Fruit fly (Drosophila melanogaster) whole organism, prepupa: ENCODE results near the gene bun.

Source experiments
- Blimp-1 ChIP-seq: fragments of 200-800 bp; sonication (Bioruptor generic); optimal IDR thresholded peaks from 3 replicates; lab custom pipeline; 2017; ENCODE audit warnings: missing biosample characterization, missing genetic modification characterization, mild to moderate bottlenecking, moderate library complexity, missing genetic modification reagents
- CG10631 ChIP-seq: fragments of 200-800 bp; sonication (Bioruptor generic); optimal IDR thresholded peaks from 2 replicates; lab custom pipeline; 2016; ENCODE audit warnings: missing biosample characterization, missing genetic modification characterization
- CG10669 ChIP-seq: fragments of 200-800 bp; sonication (Bioruptor generic); optimal IDR thresholded peaks from 3 replicates; lab custom pipeline; 2018; ENCODE audit warnings: missing biosample characterization, mild to moderate bottlenecking, missing genetic modification characterization, moderate library complexity
- CG11294 ChIP-seq: fragments of 200-800 bp; sonication (Bioruptor generic); IDR thresholded peaks from 2 replicates; pipeline ENCODE4 v1.3.6; 2022; ENCODE audit warnings: missing biosample characterization, missing genetic modification characterization
- CG11762 ChIP-seq: fragments of 200-800 bp; sonication (Bioruptor generic); optimal IDR thresholded peaks from 3 replicates; lab custom pipeline; 2016; ENCODE audit warnings: missing biosample characterization, missing genetic modification characterization; ENCODE audit not compliant: insufficient read depth
- CG11902 ChIP-seq: fragments of 200-800 bp; sonication (Bioruptor generic); optimal IDR thresholded peaks from 3 replicates; lab custom pipeline; 2016; ENCODE audit warnings: missing biosample characterization, missing genetic modification characterization
- CG15336 ChIP-seq: fragments of 200-800 bp; sonication (Bioruptor generic); IDR thresholded peaks from 2 replicates; pipeline ENCODE4 v1.3.6; 2022; ENCODE audit warnings: missing biosample characterization, missing genetic modification characterization
- CG1621 ChIP-seq: fragments of 200-800 bp; sonication (Bioruptor generic); optimal IDR thresholded peaks from 3 replicates; lab custom pipeline; 2018; ENCODE audit warnings: missing biosample characterization, mild to moderate bottlenecking, missing genetic modification characterization
- CG31627 ChIP-seq: fragments of 200-800 bp; sonication (Bioruptor generic); optimal IDR thresholded peaks from 3 replicates; lab custom pipeline; 2016; ENCODE audit warnings: missing biosample characterization, missing genetic modification characterization
- CG32006 ChIP-seq: fragments of 200-800 bp; sonication (Bioruptor generic); optimal IDR thresholded peaks from 3 replicates; lab custom pipeline; 2017; ENCODE audit warnings: missing biosample characterization, mild to moderate bottlenecking, missing genetic modification characterization
- CG34406 ChIP-seq: fragments of 200-800 bp; sonication (Bioruptor generic); optimal IDR thresholded peaks from 3 replicates; lab custom pipeline; 2016; ENCODE audit warnings: missing biosample characterization, missing genetic modification characterization
- CG4318 ChIP-seq: fragments of 200-800 bp; sonication (Bioruptor generic); optimal IDR thresholded peaks from 3 replicates; lab custom pipeline; 2017; ENCODE audit warnings: missing biosample characterization, mild to moderate bottlenecking, missing genetic modification characterization
- CG6276 ChIP-seq: fragments of 200-800 bp; sonication (Bioruptor generic); optimal IDR thresholded peaks from 2 replicates; lab custom pipeline; 2017; ENCODE audit warnings: missing biosample characterization, mild to moderate bottlenecking, missing genetic modification characterization
- CG6792 ChIP-seq: fragments of 200-800 bp; sonication (Bioruptor generic); optimal IDR thresholded peaks from 3 replicates; lab custom pipeline; 2016; ENCODE audit warnings: missing biosample characterization, missing genetic modification characterization
- CG8632 ChIP-seq: fragments of 200-800 bp; sonication (Bioruptor generic); optimal IDR thresholded peaks from 3 replicates; lab custom pipeline; 2016; ENCODE audit warnings: missing biosample characterization, missing genetic modification characterization
- CG9139 ChIP-seq: fragments of 200-800 bp; sonication (Bioruptor generic); optimal IDR thresholded peaks from 3 replicates; lab custom pipeline; 2017; ENCODE audit warnings: missing biosample characterization, mild to moderate bottlenecking, missing genetic modification characterization
- Eip78C ChIP-seq: fragments of 200-800 bp; sonication (Bioruptor generic); peaks from one replicate; lab custom pipeline; 2016; ENCODE audit warnings: missing biosample characterization, missing genetic modification characterization
- Eip93F ChIP-seq: fragments of 200-800 bp; sonication (Bioruptor generic); optimal IDR thresholded peaks from 2 replicates; lab custom pipeline; 2016; ENCODE audit warnings: missing biosample characterization, mild to moderate bottlenecking, missing genetic modification characterization
- Ets21C ChIP-seq: fragments of 200-800 bp; sonication (Bioruptor generic); optimal IDR thresholded peaks from 3 replicates; lab custom pipeline; 2016; ENCODE audit warnings: missing biosample characterization, missing genetic modification characterization
- Ets96B ChIP-seq: fragments of 200-800 bp; optimal IDR thresholded peaks from 2 replicates; lab custom pipeline; 2019; ENCODE audit warnings: missing biosample characterization, mild to moderate bottlenecking, missing genetic modification characterization, moderate library complexity
- Hr38 ChIP-seq: sonication (Bioruptor generic); optimal IDR thresholded peaks from 2 replicates; lab custom pipeline; 2016; ENCODE audit warnings: missing biosample characterization, missing genetic modification characterization
- Hr39 ChIP-seq: fragments of 200-800 bp; sonication (Bioruptor generic); optimal IDR thresholded peaks from 2 replicates; lab custom pipeline; 2016; ENCODE audit warnings: missing biosample characterization, missing genetic modification characterization
- Hr4 ChIP-seq: fragments of 200-800 bp; sonication (Bioruptor generic); optimal IDR thresholded peaks from 3 replicates; lab custom pipeline; 2016; ENCODE audit warnings: missing biosample characterization, missing genetic modification characterization
- Lpt ChIP-seq: fragments of 200-800 bp; sonication (Bioruptor generic); optimal IDR thresholded peaks from 3 replicates; lab custom pipeline; 2016; ENCODE audit warnings: missing biosample characterization, missing genetic modification characterization
- Met ChIP-seq: fragments of 200-800 bp; sonication (Bioruptor generic); optimal IDR thresholded peaks from 3 replicates; lab custom pipeline; 2016; ENCODE audit warnings: missing biosample characterization, missing genetic modification characterization
- OdsH ChIP-seq: fragments of 200-800 bp; sonication (Bioruptor generic); optimal IDR thresholded peaks from 3 replicates; lab custom pipeline; 2016; ENCODE audit warnings: missing biosample characterization, missing genetic modification characterization
- Smox ChIP-seq: fragments of 200-800 bp; sonication (Bioruptor generic); optimal IDR thresholded peaks from 3 replicates; lab custom pipeline; 2016; ENCODE audit warnings: missing biosample characterization, missing genetic modification characterization
- Sox102F ChIP-seq: fragments of 200-800 bp; sonication (Bioruptor generic); optimal IDR thresholded peaks from 2 replicates; lab custom pipeline; 2016; ENCODE audit warnings: missing biosample characterization, mild to moderate bottlenecking, missing genetic modification characterization
- Sox15 ChIP-seq: fragments of 200-800 bp; sonication (Bioruptor generic); optimal IDR thresholded peaks from 3 replicates; lab custom pipeline; 2016; ENCODE audit warnings: missing biosample characterization, missing genetic modification characterization
- achi ChIP-seq: fragments of 200-800 bp; sonication (Bioruptor generic); optimal IDR thresholded peaks from 3 replicates; lab custom pipeline; 2016; ENCODE audit warnings: missing biosample characterization, missing genetic modification characterization
- acj6 ChIP-seq: fragments of 200-800 bp; sonication (Bioruptor generic); optimal IDR thresholded peaks from 3 replicates; lab custom pipeline; 2016; ENCODE audit warnings: missing biosample characterization, missing genetic modification characterization
- cyc ChIP-seq: fragments of 200-800 bp; sonication (Bioruptor generic); optimal IDR thresholded peaks from 3 replicates; lab custom pipeline; 2016; ENCODE audit warnings: missing biosample characterization, missing genetic modification characterization
- dac ChIP-seq: fragments of 200-800 bp; sonication (Bioruptor generic); optimal IDR thresholded peaks from 2 replicates; lab custom pipeline; 2017; ENCODE audit warnings: missing biosample characterization, mild to moderate bottlenecking, missing genetic modification characterization
- eg ChIP-seq: fragments of 200-800 bp; sonication (Bioruptor generic); IDR thresholded peaks from 3 replicates; pipeline ENCODE4 v1.3.6; 2022; ENCODE audit warnings: missing biosample characterization, missing genetic modification characterization
- esn ChIP-seq: fragments of 200-800 bp; sonication (Bioruptor generic); optimal IDR thresholded peaks from 2 replicates; lab custom pipeline; 2016; ENCODE audit warnings: missing biosample characterization, mild to moderate bottlenecking, missing genetic modification characterization, moderate library complexity
- fd59A ChIP-seq: fragments of 200-800 bp; sonication (Bioruptor generic); optimal IDR thresholded peaks from 2 replicates; lab custom pipeline; 2017; ENCODE audit warnings: missing biosample characterization, mild to moderate bottlenecking, missing genetic modification characterization, missing genetic modification reagents
- fkh ChIP-seq: fragments of 200-800 bp; sonication (Bioruptor generic); optimal IDR thresholded peaks from 3 replicates; lab custom pipeline; 2017; ENCODE audit warnings: missing biosample characterization, mild to moderate bottlenecking, missing genetic modification characterization, moderate library complexity
- lz ChIP-seq: fragments of 200-800 bp; sonication (Bioruptor generic); optimal IDR thresholded peaks from 3 replicates; lab custom pipeline; 2016; ENCODE audit warnings: missing biosample characterization, missing genetic modification characterization
- pdm3 ChIP-seq: fragments of 200-800 bp; sonication (Bioruptor generic); optimal IDR thresholded peaks from 3 replicates; lab custom pipeline; 2016; ENCODE audit warnings: missing biosample characterization, missing genetic modification characterization
- spab ChIP-seq: fragments of 200-800 bp; sonication (Bioruptor generic); optimal IDR thresholded peaks from 2 replicates; lab custom pipeline; 2017; ENCODE audit warnings: missing biosample characterization, mild to moderate bottlenecking, missing genetic modification characterization, missing genetic modification reagents
- ss ChIP-seq, 2 experiments: fragments of 200-800 bp; sonication (Bioruptor generic); optimal IDR thresholded peaks; 2 replicates in 1 of 2; 3 replicates in 1 of 2; lab custom pipeline; 2017 to 2018; ENCODE audit warnings: mild to moderate bottlenecking in 2 of 2, missing biosample characterization in 2 of 2, missing genetic modification characterization in 2 of 2, moderate library complexity in 1 of 2
- svp ChIP-seq: fragments of 200-800 bp; sonication (Bioruptor generic); peaks from one replicate; lab custom pipeline; 2016; ENCODE audit warnings: missing biosample characterization, missing genetic modification characterization
- topi ChIP-seq: fragments of 200-800 bp; sonication (Bioruptor generic); optimal IDR thresholded peaks from 3 replicates; lab custom pipeline; 2016; ENCODE audit warnings: missing biosample characterization, missing genetic modification characterization
- vri ChIP-seq: fragments of 200-800 bp; sonication (Bioruptor generic); optimal IDR thresholded peaks from 3 replicates; lab custom pipeline; 2016; ENCODE audit warnings: missing biosample characterization, mild to moderate bottlenecking, missing genetic modification characterization

The bun gene

DNA sequence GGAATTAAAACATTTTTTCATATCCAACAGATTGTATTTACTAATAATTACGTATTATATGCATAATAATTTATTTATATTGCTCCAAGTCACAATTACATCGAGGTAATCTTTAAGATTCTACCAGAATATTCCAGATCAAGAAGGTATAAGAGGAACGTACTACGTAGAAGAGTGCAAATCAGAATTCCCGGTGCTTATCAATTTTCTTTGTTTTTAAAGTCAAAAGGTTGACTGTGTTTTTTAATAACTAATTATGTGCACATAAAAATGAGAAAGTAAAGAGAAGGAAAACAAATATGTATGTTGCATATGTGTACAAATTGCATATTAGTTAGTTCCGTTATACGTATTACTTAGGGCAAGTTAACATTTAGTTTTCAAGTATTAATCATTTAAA, 125.2 kb downstream of the bun start:
- TF ChIP-seq Sox15 (GFP tag; lab: Kevin White, UChicago), result no peak
- peak; percentile 91 for TF ChIP-seq svp (GFP tag; lab: Kevin White, UChicago)

- TF ChIP-seq Lpt (GFP tag; lab: Kevin White, UChicago), result no peak
- peak; percentile 11 for TF ChIP-seq CG32006 (GFP tag; lab: Kevin White, UChicago)
- peak; percentile 16 for TF ChIP-seq pdm3 (GFP tag; lab: Kevin White, UChicago)
- peak; percentile 74 for TF ChIP-seq Eip78C (GFP tag; lab: Kevin White, UChicago)
- peak; percentile 44 for TF ChIP-seq Smox (GFP tag; lab: Kevin White, UChicago)
- peak; percentile 21 for TF ChIP-seq lz (GFP tag; lab: Kevin White, UChicago)
- peak; percentile 36 for TF ChIP-seq CG31627 (GFP tag; lab: Kevin White, UChicago)
- TF ChIP-seq OdsH (GFP tag; lab: Kevin White, UChicago), result peak; percentile 2
- TF ChIP-seq cyc (GFP tag; lab: Kevin White, UChicago), result peak; percentile 30
- peak; percentile 38 for TF ChIP-seq Met
- TF ChIP-seq Hr39, result peak; percentile 25
- TF ChIP-seq esn, result peak; percentile 56
- TF ChIP-seq dac (GFP tag; lab: Kevin White, UChicago), result no peak
- peak; percentile 50 for TF ChIP-seq topi (GFP tag; lab: Kevin White, UChicago)
- TF ChIP-seq acj6, result peak; percentile 11
- TF ChIP-seq Ets21C (GFP tag; lab: Kevin White, UChicago), result peak; percentile 1
- TF ChIP-seq CG8632 (GFP tag; lab: Kevin White, UChicago), result peak; percentile 12
- peak; percentile 73 for TF ChIP-seq svp (GFP tag; lab: Kevin White, UChicago)
- no peak for TF ChIP-seq Hr38 (GFP tag; lab: Kevin White, UChicago)
- no peak for TF ChIP-seq CG6792 (GFP tag; lab: Kevin White, UChicago)
- 0 out of 3 replicates have a peak, but pooled peaks have one; percentile 5 for TF ChIP-seq eg (GFP tag; lab: Robert Waterston, UW)
- TF ChIP-seq CG34406, result peak; percentile 17
- TF ChIP-seq fd59A, result no peak
These were observed 130.8 kb downstream of the bun start for dm6 chr2L:12415485-12416137.

dm6 chr2L:12413899-12414298, 132.5 kb downstream of the bun start:
- TF ChIP-seq topi (GFP tag; lab: Kevin White, UChicago) (no peak), CG10669 (peak; percentile 13), CG11762 (GFP tag; lab: Kevin White, UChicago) (no peak), OdsH (GFP tag; lab: Kevin White, UChicago) (no peak), CG9139 (no peak), Hr38 (GFP tag; lab: Kevin White, UChicago) (no peak), Ets21C (GFP tag; lab: Kevin White, UChicago) (no peak), vri (no peak), Hr39 (no peak), CG10631 (peak; percentile 11), CG6276 (GFP tag; lab: Kevin White, UChicago) (no peak), svp (GFP tag; lab: Kevin White, UChicago) (peak; percentile 53), Eip93F (GFP tag; lab: Kevin White, UChicago) (no peak), CG11902 (GFP tag; lab: Kevin White, UChicago) (no peak), CG4318 (no peak), eg (GFP tag; lab: Robert Waterston, UW) (peak; percentile 43; the same call in 1 of the 3 replicates), Sox15 (GFP tag; lab: Kevin White, UChicago) (no peak), Lpt (GFP tag; lab: Kevin White, UChicago) (no peak), Hr4 (peak; percentile 32), Sox102F (no peak), Eip78C (GFP tag; lab: Kevin White, UChicago) (peak; percentile 46), fkh (GFP tag; lab: Kevin White, UChicago) (no peak), CG15336 (GFP tag; lab: Robert Waterston, UW) (peak; percentile 44; the same call in 1 of the 2 replicates), esn (peak; percentile 7), CG11294 (GFP tag; lab: Robert Waterston, UW) (no peak), spab (no peak), CG8632 (GFP tag; lab: Kevin White, UChicago) (no peak), Ets96B (tag; lab: Kevin White, UChicago) (peak; percentile 16), CG1621 (tag; lab: Kevin White, UChicago) (no peak), ss (GFP tag; optimal IDR thresholded peaks at IDR 0.05; lab: Kevin White, UChicago) (no peak), Met (no peak), Blimp-1 (no peak), CG32006 (GFP tag; lab: Kevin White, UChicago) (peak; percentile 39), fd59A (no peak), dac (GFP tag; lab: Kevin White, UChicago) (no peak), Smox (GFP tag; lab: Kevin White, UChicago) (no peak), CG34406 (no peak), cyc (GFP tag; lab: Kevin White, UChicago) (no peak), lz (GFP tag; lab: Kevin White, UChicago) (no peak), achi (GFP tag; lab: Kevin White, UChicago) (no peak)
